Worm (Caenorhabditis elegans) whole organism, L4 larva: Measurements from ENCODE around the gene hst-3.2.

Source experiments
- T20F7.1 ChIP-seq: fragments of 200-800 bp; sonication (Bioruptor generic); optimal IDR thresholded peaks from 2 replicates; lab custom pipeline; 2018; ENCODE audit warnings: mild to moderate bottlenecking, missing genetic modification characterization, missing compliant biosample characterization
- aly-2 ChIP-seq: sonication (generic microtip); optimal IDR thresholded peaks from 2 replicates; lab custom pipeline; 2018; ENCODE audit warnings: missing biosample characterization, missing genetic modification characterization
- dmd-6 ChIP-seq: fragments of 200-800 bp; sonication (Bioruptor generic); IDR thresholded peaks from 2 replicates; pipeline ENCODE4 v1.3.6; 2022; ENCODE audit warnings: missing genetic modification reagents, missing genetic modification characterization, missing compliant biosample characterization
- mxl-2 ChIP-seq: fragments of 200-800 bp; sonication (Bioruptor generic); conservative IDR thresholded peaks from 2 replicates; pipeline ENCODE4 v1.3.6; 2022; ENCODE audit warnings: missing genetic modification reagents, missing genetic modification characterization, missing compliant biosample characterization
- unc-39 ChIP-seq: sonication (generic microtip); optimal IDR thresholded peaks from 2 replicates; lab custom pipeline; 2017; ENCODE audit warnings: missing biosample characterization, missing genetic modification characterization

DNA sequence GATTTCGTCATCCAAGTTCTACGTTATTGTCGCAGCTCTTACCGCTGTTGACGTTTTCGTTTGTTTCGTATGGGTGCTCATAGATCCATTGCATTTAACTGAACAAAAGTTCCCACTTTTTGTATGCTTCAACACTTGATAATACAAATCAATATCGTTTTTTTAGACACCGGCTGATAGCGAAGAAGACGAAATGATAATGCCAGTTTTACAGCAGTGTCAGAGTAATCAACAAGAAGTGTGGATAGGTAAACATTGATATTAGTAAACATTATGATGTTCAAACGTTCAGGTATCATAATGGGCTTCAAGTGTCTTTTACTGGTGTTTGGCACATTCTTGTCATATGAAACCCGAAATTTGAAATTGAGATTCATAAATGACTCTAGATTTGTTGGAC lies 42.5 kb upstream of the hst-3.2 start:
- TF ChIP-seq aly-2 (tag; lab: Kevin White, UChicago) (no peak), dmd-6 (no peak), T20F7.1 (GFP tag; lab: Kevin White, UChicago) (no peak), mxl-2 (no peak), unc-39 (no peak)
